Fruit fly (Drosophila melanogaster) whole organism, embryonic: Measurements from ENCODE around the gene CG11891.
A peak's percentile ranks its signal among the peaks of the same experiment; 100 is the strongest.

Source experiments
- C15 ChIP-seq: fragments of 200-800 bp; sonication (Bioruptor generic); IDR thresholded peaks from 3 replicates; pipeline ENCODE4 v1.3.6; 2022; ENCODE audit warnings: missing biosample characterization, missing genetic modification characterization
- CG10267 ChIP-seq: fragments of 200-800 bp; sonication (Bioruptor generic); optimal IDR thresholded peaks from 2 replicates; lab custom pipeline; 2018; ENCODE audit warnings: missing biosample characterization, mild to moderate bottlenecking, missing genetic modification characterization, moderate library complexity
- CG10431 ChIP-seq: fragments of 200-800 bp; sonication (Bioruptor generic); optimal IDR thresholded peaks from 3 replicates; lab custom pipeline; 2018; ENCODE audit warnings: missing biosample characterization, mild to moderate bottlenecking, missing genetic modification characterization
- CG1602 ChIP-seq: fragments of 200-800 bp; sonication (Bioruptor generic); optimal IDR thresholded peaks from 3 replicates; lab custom pipeline; 2016; ENCODE audit warnings: missing biosample characterization, missing genetic modification characterization
- CG17802 ChIP-seq: fragments of 200-800 bp; sonication (Bioruptor generic); optimal IDR thresholded peaks from 2 replicates; lab custom pipeline; 2018; ENCODE audit warnings: missing biosample characterization, mild to moderate bottlenecking, missing genetic modification characterization, moderate library complexity
- CG18619 ChIP-seq: fragments of 200-800 bp; sonication (Bioruptor generic); optimal IDR thresholded peaks from 3 replicates; lab custom pipeline; 2017; ENCODE audit warnings: missing biosample characterization, mild to moderate bottlenecking, missing genetic modification characterization
- CG30431 ChIP-seq: fragments of 200-800 bp; sonication (Bioruptor generic); optimal IDR thresholded peaks from 2 replicates; lab custom pipeline; 2017; ENCODE audit warnings: missing biosample characterization, missing genetic modification characterization
- CG34422 ChIP-seq: fragments of 200-800 bp; sonication (Bioruptor generic); IDR thresholded peaks from 3 replicates; pipeline ENCODE4 v1.3.6; 2022; ENCODE audit warnings: missing biosample characterization, missing genetic modification characterization
- CG4282 ChIP-seq: fragments of 200-800 bp; sonication (Bioruptor generic); optimal IDR thresholded peaks from 2 replicates; lab custom pipeline; 2016; ENCODE audit warnings: missing biosample characterization, missing genetic modification characterization
- CG4617 ChIP-seq: fragments of 200-800 bp; sonication (Bioruptor generic); optimal IDR thresholded peaks from 3 replicates; lab custom pipeline; 2016; ENCODE audit warnings: missing biosample characterization, missing genetic modification characterization, borderline replicate concordance
- CG4730 ChIP-seq: fragments of 200-800 bp; sonication (Bioruptor generic); IDR thresholded peaks from 2 replicates; pipeline ENCODE4 v1.3.6; 2022; ENCODE audit warnings: missing biosample characterization, missing genetic modification characterization
- CG7556 ChIP-seq: fragments of 200-800 bp; sonication (Bioruptor generic); optimal IDR thresholded peaks from 2 replicates; lab custom pipeline; 2017; ENCODE audit warnings: missing biosample characterization, mild to moderate bottlenecking, missing genetic modification characterization
- CG7786 ChIP-seq: fragments of 200-800 bp; sonication (Bioruptor generic); optimal IDR thresholded peaks from 2 replicates; lab custom pipeline; 2016; ENCODE audit warnings: missing biosample characterization, missing genetic modification characterization
- Dbx ChIP-seq: fragments of 200-800 bp; sonication (Bioruptor generic); IDR thresholded peaks from 3 replicates; pipeline ENCODE4 v1.3.6; 2022; ENCODE audit warnings: missing biosample characterization, missing genetic modification characterization
- Dip3 ChIP-seq: fragments of 200-800 bp; sonication (Bioruptor generic); optimal IDR thresholded peaks from 3 replicates; lab custom pipeline; 2016; ENCODE audit warnings: missing biosample characterization, missing genetic modification characterization
- Dp ChIP-seq: fragments of 200-800 bp; sonication (Bioruptor generic); optimal IDR thresholded peaks from 2 replicates; lab custom pipeline; 2018; ENCODE audit warnings: missing biosample characterization, mild to moderate bottlenecking, missing genetic modification characterization, moderate library complexity
- Dref ChIP-seq: fragments of 200-800 bp; sonication (Bioruptor generic); IDR thresholded peaks from 2 replicates; pipeline ENCODE4 v1.3.6; 2022; ENCODE audit warnings: missing biosample characterization, missing genetic modification characterization
- Gsc ChIP-seq: fragments of 200-800 bp; sonication (Bioruptor generic); IDR thresholded peaks from 2 replicates; pipeline ENCODE4 v1.3.6; 2022; ENCODE audit warnings: missing biosample characterization, missing genetic modification characterization
- Hmx ChIP-seq: fragments of 200-800 bp; sonication (Bioruptor generic); optimal IDR thresholded peaks from 2 replicates; lab custom pipeline; 2016; ENCODE audit warnings: missing biosample characterization, missing genetic modification characterization
- MBD-R2 ChIP-seq: fragments of 200-800 bp; sonication (Bioruptor generic); IDR thresholded peaks from 2 replicates; pipeline ENCODE4 v1.3.6; 2022; ENCODE audit warnings: missing biosample characterization, missing genetic modification characterization
- MESR4 ChIP-seq: fragments of 200-800 bp; sonication (Bioruptor generic); optimal IDR thresholded peaks from 2 replicates; lab custom pipeline; 2018; ENCODE audit warnings: missing biosample characterization, mild to moderate bottlenecking, missing genetic modification characterization, moderate library complexity
- Med ChIP-seq: fragments of 200-800 bp; sonication (Bioruptor generic); peaks from one replicate; lab custom pipeline; 2016; ENCODE audit warnings: missing biosample characterization, missing genetic modification characterization, mild to moderate bottlenecking, inconsistent platforms, moderate library complexity
- Optix ChIP-seq: fragments of 200-800 bp; sonication (Bioruptor generic); IDR thresholded peaks from 3 replicates; pipeline ENCODE4 v1.3.6; 2022; ENCODE audit warnings: missing biosample characterization, missing genetic modification characterization
- Rfx ChIP-seq: fragments of 200-800 bp; sonication (Bioruptor generic); IDR thresholded peaks from 2 replicates; pipeline ENCODE4 v1.3.6; 2022; ENCODE audit warnings: missing biosample characterization, missing genetic modification characterization
- Side ChIP-seq: fragments of 200-800 bp; sonication (Bioruptor generic); optimal IDR thresholded peaks from 2 replicates; lab custom pipeline; 2016; ENCODE audit warnings: missing biosample characterization, missing genetic modification characterization
- Sox100B ChIP-seq: fragments of 200-800 bp; sonication (Bioruptor generic); optimal IDR thresholded peaks from 3 replicates; lab custom pipeline; 2018; ENCODE audit warnings: missing biosample characterization, mild to moderate bottlenecking, missing genetic modification characterization
- Sry-β ChIP-seq: fragments of 200-800 bp; sonication (Bioruptor generic); optimal IDR thresholded peaks from 2 replicates; lab custom pipeline; 2018; ENCODE audit warnings: missing biosample characterization, mild to moderate bottlenecking, missing genetic modification characterization, moderate library complexity
- Tbp ChIP-seq: fragments of >200 bp; optimal IDR thresholded peaks from 2 replicates; lab custom pipeline; 2018; ENCODE audit warnings: missing biosample characterization, missing genetic modification characterization
- Xbp1 ChIP-seq: fragments of 200-800 bp; sonication (Bioruptor generic); optimal IDR thresholded peaks from 3 replicates; lab custom pipeline; 2016; ENCODE audit warnings: missing biosample characterization, mild to moderate bottlenecking, missing genetic modification characterization
- YL-1 ChIP-seq: fragments of 200-800 bp; sonication (Bioruptor generic); optimal IDR thresholded peaks from 3 replicates; lab custom pipeline; 2017; ENCODE audit warnings: missing biosample characterization, mild to moderate bottlenecking, missing genetic modification characterization
- ab ChIP-seq: fragments of 200-800 bp; sonication (Bioruptor generic); optimal IDR thresholded peaks from 2 replicates; lab custom pipeline; 2016; ENCODE audit warnings: missing biosample characterization, missing genetic modification characterization
- amos ChIP-seq: fragments of 200-800 bp; sonication (Bioruptor generic); IDR thresholded peaks from 2 replicates; pipeline ENCODE4 v1.3.6; 2022; ENCODE audit warnings: missing biosample characterization, missing genetic modification characterization; ENCODE audit not compliant: partially characterized antibody
- bbx ChIP-seq: fragments of 200-800 bp; sonication (Bioruptor generic); IDR thresholded peaks from 2 replicates; pipeline ENCODE4 v1.3.6; 2022; ENCODE audit warnings: missing biosample characterization, missing genetic modification characterization; ENCODE audit not compliant: partially characterized antibody
- bcd ChIP-seq: fragments of 200-800 bp; sonication (Bioruptor generic); optimal IDR thresholded peaks from 2 replicates; lab custom pipeline; 2017; ENCODE audit warnings: missing biosample characterization, mild to moderate bottlenecking, missing genetic modification characterization
- caup ChIP-seq: fragments of 200-800 bp; sonication (Bioruptor generic); optimal IDR thresholded peaks from 3 replicates; lab custom pipeline; 2017; ENCODE audit warnings: missing biosample characterization, mild to moderate bottlenecking, missing genetic modification characterization, moderate library complexity; ENCODE audit not compliant: severe bottlenecking
- dan ChIP-seq: fragments of 200-800 bp; sonication (Bioruptor generic); IDR thresholded peaks from 2 replicates; pipeline ENCODE4 v1.3.6; 2022; ENCODE audit warnings: missing biosample characterization, missing genetic modification characterization
- fd102C ChIP-seq: fragments of 200-800 bp; sonication (Bioruptor generic); optimal IDR thresholded peaks from 2 replicates; lab custom pipeline; 2018; ENCODE audit warnings: missing biosample characterization, mild to moderate bottlenecking, missing genetic modification characterization, moderate library complexity
- gsb-n ChIP-seq: fragments of 200-800 bp; sonication (Bioruptor generic); optimal IDR thresholded peaks from 3 replicates; lab custom pipeline; 2018; ENCODE audit warnings: missing biosample characterization, mild to moderate bottlenecking, missing genetic modification characterization
- ham ChIP-seq: fragments of 200-800 bp; sonication (Bioruptor generic); IDR thresholded peaks from 2 replicates; pipeline ENCODE4 v1.3.6; 2022; ENCODE audit warnings: missing biosample characterization, missing genetic modification characterization
- jigr1 ChIP-seq: fragments of 200-800 bp; sonication (Bioruptor generic); IDR thresholded peaks from 3 replicates; pipeline ENCODE4 v1.3.6; 2022; ENCODE audit warnings: missing biosample characterization, missing genetic modification characterization
- nom ChIP-seq: fragments of 200-800 bp; sonication (Bioruptor generic); optimal IDR thresholded peaks from 2 replicates; lab custom pipeline; 2017; ENCODE audit warnings: missing biosample characterization, missing genetic modification characterization, mild to moderate bottlenecking, moderate library complexity, missing genetic modification reagents
- odd ChIP-seq: fragments of 200-800 bp; sonication (Bioruptor generic); optimal IDR thresholded peaks from 2 replicates; lab custom pipeline; 2017; ENCODE audit warnings: missing biosample characterization, mild to moderate bottlenecking, missing genetic modification characterization
- p53 ChIP-seq: fragments of 200-800 bp; sonication (Bioruptor generic); optimal IDR thresholded peaks from 2 replicates; lab custom pipeline; 2016; ENCODE audit warnings: missing biosample characterization, missing genetic modification characterization
- pb ChIP-seq: fragments of 200-800 bp; sonication (Bioruptor generic); optimal IDR thresholded peaks from 3 replicates; lab custom pipeline; 2016; ENCODE audit warnings: missing biosample characterization, missing genetic modification characterization
- pros ChIP-seq: fragments of 200-800 bp; sonication (Bioruptor generic); optimal IDR thresholded peaks from 3 replicates; lab custom pipeline; 2019; ENCODE audit warnings: missing biosample characterization, mild to moderate bottlenecking, missing genetic modification characterization, moderate library complexity
- sd ChIP-seq: fragments of 200-800 bp; sonication (Bioruptor generic); optimal IDR thresholded peaks from 3 replicates; lab custom pipeline; 2018; ENCODE audit warnings: missing biosample characterization, mild to moderate bottlenecking, missing genetic modification characterization, moderate library complexity
- sisA ChIP-seq: fragments of 200-800 bp; sonication (Bioruptor generic); IDR thresholded peaks from 2 replicates; pipeline ENCODE4 v1.3.6; 2022; ENCODE audit warnings: missing biosample characterization, missing genetic modification characterization
- sob ChIP-seq: fragments of 200-800 bp; sonication (Bioruptor generic); IDR thresholded peaks from 2 replicates; pipeline ENCODE4 v1.3.6; 2022; ENCODE audit warnings: missing biosample characterization, missing genetic modification characterization
- tna ChIP-seq: fragments of 200-800 bp; sonication (Bioruptor generic); IDR thresholded peaks from 2 replicates; pipeline ENCODE4 v1.3.6; 2022; ENCODE audit warnings: missing biosample characterization, missing genetic modification characterization; ENCODE audit not compliant: partially characterized antibody
- unc-4 ChIP-seq: fragments of 200-800 bp; sonication (Bioruptor generic); IDR thresholded peaks from 2 replicates; pipeline ENCODE4 v1.3.6; 2022; ENCODE audit warnings: missing biosample characterization, missing genetic modification characterization; ENCODE audit not compliant: partially characterized antibody

CG11891 gene

DNA sequence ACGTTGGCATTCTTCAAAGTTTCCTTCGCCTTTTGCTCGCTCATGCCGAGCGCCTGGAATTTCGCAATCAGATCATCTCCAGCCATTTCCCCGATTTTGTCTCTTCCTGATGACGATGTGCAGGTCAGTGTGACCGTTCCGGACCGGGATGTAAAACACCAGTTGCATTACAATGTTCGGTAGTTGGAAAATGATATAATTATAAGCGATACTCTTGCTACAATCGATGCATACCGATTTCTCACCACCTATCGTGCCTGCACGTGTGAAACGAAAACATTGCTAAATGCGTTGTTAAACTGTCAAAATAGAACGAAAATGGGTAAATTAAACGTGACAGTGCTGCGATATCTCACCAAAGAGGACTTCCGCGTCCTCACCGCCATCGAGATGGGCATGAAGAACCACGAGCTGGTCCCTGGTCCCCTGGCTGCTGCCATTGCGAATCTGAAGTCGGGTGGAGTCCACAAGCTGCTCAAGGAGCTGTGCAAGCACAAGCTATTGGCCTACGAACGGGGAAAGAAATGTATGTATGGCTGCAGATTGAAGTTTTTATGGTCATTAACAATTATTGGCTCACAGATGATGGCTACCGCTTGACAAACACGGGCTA is 4.3 kb upstream of the CG11891 start, which contains the start of the genes GlnRS and RIOK2 (continued):
- TF ChIP-seq Side (GFP tag; lab: Kevin White, UChicago) (peak; percentile 34), CG10267 (tag; lab: Kevin White, UChicago) (peak; percentile 62), dan (GFP tag; lab: Robert Waterston, UW) (no peak), C15 (GFP tag; lab: Robert Waterston, UW) (no peak), CG4617 (peak; percentile 94), caup (GFP tag; lab: Kevin White, UChicago) (no peak), fd102C (GFP tag; lab: Kevin White, UChicago) (no peak), CG30431 (GFP tag; lab: Kevin White, UChicago) (no peak), pb (GFP tag; lab: Kevin White, UChicago) (no peak), Dbx (GFP tag; lab: Robert Waterston, UW) (peak; percentile 60; the same call in 2 of the 3 replicates), sd (tag; lab: Kevin White, UChicago) (peak; percentile 66), odd (GFP tag; lab: Kevin White, UChicago) (no peak), Xbp1 (GFP tag; lab: Kevin White, UChicago) (peak; percentile 20), ham (GFP tag; lab: Robert Waterston, UW) (no peak), bbx (GFP tag; lab: Robert Waterston, UW) (peak; percentile 96), gsb-n (tag; lab: Kevin White, UChicago) (no peak), jigr1 (GFP tag; lab: Robert Waterston, UW) (no peak), CG17802 (tag; lab: Kevin White, UChicago) (peak; percentile 92), p53 (GFP tag; lab: Kevin White, UChicago) (peak; percentile 32), bcd (no peak), MBD-R2 (GFP tag; lab: Robert Waterston, UW) (peak; percentile 98), CG7786 (GFP tag; lab: Kevin White, UChicago) (peak; percentile 10), Med (GFP tag; lab: Kevin White, UChicago) (peak; percentile 78), Dref (GFP tag; lab: Robert Waterston, UW) (peak; percentile 88), CG4730 (GFP tag; lab: Robert Waterston, UW) (no peak), Optix (no peak), CG10431 (GFP tag; lab: Kevin White, UChicago) (no peak), unc-4 (GFP tag; lab: Robert Waterston, UW) (peak; percentile 97), CG18619 (GFP tag; lab: Kevin White, UChicago) (no peak), Tbp (GFP tag; lab: Kevin White, UChicago) (peak; percentile 12), nom (GFP tag; lab: Kevin White, UChicago) (no peak), ab (GFP tag; lab: Kevin White, UChicago) (no peak), tna (GFP tag; lab: Robert Waterston, UW) (peak; percentile 92), CG1602 (GFP tag; lab: Kevin White, UChicago) (no peak), Sox100B (GFP tag; lab: Kevin White, UChicago) (no peak), Dip3 (GFP tag; lab: Kevin White, UChicago) (no peak), Rfx (GFP tag; lab: Robert Waterston, UW) (peak; percentile 52), Dp (GFP tag; lab: Kevin White, UChicago) (peak; percentile 32), sisA (GFP tag; lab: Robert Waterston, UW) (no peak), Hmx (GFP tag; lab: Kevin White, UChicago) (no peak), CG7556 (GFP tag; lab: Kevin White, UChicago) (no peak), pros (GFP tag; lab: Kevin White, UChicago) (no peak), Sry-β (GFP tag; lab: Kevin White, UChicago) (peak; percentile 67), MESR4 (GFP tag; lab: Kevin White, UChicago) (peak; percentile 95), CG4282 (GFP tag; lab: Kevin White, UChicago) (no peak), YL-1 (GFP tag; lab: Kevin White, UChicago) (peak; percentile 98), CG34422 (GFP tag; lab: Robert Waterston, UW) (peak; percentile 85; the same call in 2 of the 3 replicates), Gsc (GFP tag; lab: Robert Waterston, UW) (no peak), amos (GFP tag; lab: Robert Waterston, UW) (peak; percentile 97), sob (GFP tag; lab: Robert Waterston, UW) (0 out of 2 replicates have a peak, but pooled peaks have one; percentile 49)
